Fruit fly (Drosophila melanogaster) whole organism, embryonic: Measurements from ENCODE around the gene kdn.

Experiments
- Asciz ChIP-seq: fragments of 200-800 bp; sonication (Bioruptor generic); optimal IDR thresholded peaks from 2 replicates; lab custom pipeline; 2017; ENCODE audit warnings: missing biosample characterization, mild to moderate bottlenecking, missing genetic modification characterization, missing genetic modification reagents
- Atf6 ChIP-seq: fragments of 200-800 bp; sonication (Bioruptor generic); IDR thresholded peaks from 2 replicates; pipeline ENCODE4 v1.3.6; 2022; ENCODE audit warnings: missing biosample characterization, missing genetic modification characterization
- CG10366 ChIP-seq: fragments of 200-800 bp; sonication (Bioruptor generic); IDR thresholded peaks from 2 replicates; pipeline ENCODE4 v1.3.6; 2022; ENCODE audit warnings: missing biosample characterization, missing genetic modification characterization
- CG11456 ChIP-seq: fragments of 200-800 bp; sonication (Bioruptor generic); IDR thresholded peaks from 3 replicates; pipeline ENCODE4 v1.3.6; 2022; ENCODE audit warnings: missing biosample characterization, missing genetic modification characterization
- CG11723 ChIP-seq: fragments of 200-800 bp; sonication (Bioruptor generic); optimal IDR thresholded peaks from 2 replicates; lab custom pipeline; 2017; ENCODE audit warnings: missing biosample characterization, mild to moderate bottlenecking, missing genetic modification characterization
- CG13775 ChIP-seq: fragments of 200-800 bp; sonication (Bioruptor generic); optimal IDR thresholded peaks from 3 replicates; lab custom pipeline; 2017; ENCODE audit warnings: missing biosample characterization, mild to moderate bottlenecking, missing genetic modification characterization
- CG13894 ChIP-seq: fragments of 200-800 bp; sonication (Bioruptor generic); optimal IDR thresholded peaks from 3 replicates; lab custom pipeline; 2018; ENCODE audit warnings: missing biosample characterization, mild to moderate bottlenecking, missing genetic modification characterization, moderate library complexity
- CG14710 ChIP-seq: fragments of 200-800 bp; sonication (Bioruptor generic); optimal IDR thresholded peaks from 3 replicates; lab custom pipeline; 2019; ENCODE audit warnings: missing biosample characterization, mild to moderate bottlenecking, missing genetic modification characterization, moderate library complexity
- CG15479 ChIP-seq: fragments of 200-800 bp; sonication (Bioruptor generic); optimal IDR thresholded peaks from 3 replicates; lab custom pipeline; 2019; ENCODE audit warnings: missing biosample characterization, mild to moderate bottlenecking, missing genetic modification characterization, moderate library complexity
- CG31224 ChIP-seq: fragments of 200-800 bp; sonication (Bioruptor generic); IDR thresholded peaks from 2 replicates; pipeline ENCODE4 v1.3.6; 2022; ENCODE audit warnings: missing biosample characterization, missing genetic modification characterization
- CG3407 ChIP-seq: fragments of 200-800 bp; sonication (Bioruptor generic); optimal IDR thresholded peaks from 2 replicates; lab custom pipeline; 2018; ENCODE audit warnings: missing biosample characterization, mild to moderate bottlenecking, missing genetic modification characterization
- CG4854 ChIP-seq: fragments of 200-800 bp; sonication (Bioruptor generic); optimal IDR thresholded peaks from 2 replicates; lab custom pipeline; 2016; ENCODE audit warnings: missing biosample characterization, missing genetic modification characterization, inconsistent platforms
- CG6272 ChIP-seq: fragments of 200-800 bp; sonication (Bioruptor generic); IDR thresholded peaks from 2 replicates; pipeline ENCODE4 v1.3.6; 2022; ENCODE audit warnings: missing biosample characterization, missing genetic modification characterization
- CG7372 ChIP-seq: fragments of 200-800 bp; sonication (Bioruptor generic); IDR thresholded peaks from 2 replicates; pipeline ENCODE4 v1.3.6; 2022; ENCODE audit warnings: missing biosample characterization, missing genetic modification characterization
- CG9437 ChIP-seq: fragments of 200-800 bp; sonication (Bioruptor generic); optimal IDR thresholded peaks from 2 replicates; lab custom pipeline; 2018; ENCODE audit warnings: missing biosample characterization, mild to moderate bottlenecking, missing genetic modification characterization
- CHES-1-like ChIP-seq: fragments of 200-800 bp; sonication (Bioruptor generic); optimal IDR thresholded peaks from 2 replicates; lab custom pipeline; 2016; ENCODE audit warnings: missing biosample characterization, missing genetic modification characterization
- Dad ChIP-seq: fragments of 200-800 bp; sonication (Bioruptor generic); optimal IDR thresholded peaks from 3 replicates; lab custom pipeline; 2016; ENCODE audit warnings: missing biosample characterization, missing genetic modification characterization
- Dek ChIP-seq: fragments of 200-800 bp; sonication (Bioruptor generic); optimal IDR thresholded peaks from 3 replicates; lab custom pipeline; 2019; ENCODE audit warnings: missing biosample characterization, mild to moderate bottlenecking, missing genetic modification characterization, moderate library complexity
- Dref ChIP-seq: fragments of 200-800 bp; sonication (Bioruptor generic); IDR thresholded peaks from 2 replicates; pipeline ENCODE4 v1.3.6; 2022; ENCODE audit warnings: missing biosample characterization, missing genetic modification characterization
- Fer1 ChIP-seq: fragments of 200-800 bp; sonication (Bioruptor generic); optimal IDR thresholded peaks from 2 replicates; lab custom pipeline; 2017; ENCODE audit warnings: missing biosample characterization, mild to moderate bottlenecking, missing genetic modification characterization
- Kr ChIP-seq: fragments of 200-800 bp; sonication (Bioruptor generic); optimal IDR thresholded peaks from 2 replicates; lab custom pipeline; 2017; ENCODE audit warnings: missing biosample characterization, mild to moderate bottlenecking, missing genetic modification characterization
- MBD-R2 ChIP-seq: fragments of 200-800 bp; sonication (Bioruptor generic); IDR thresholded peaks from 2 replicates; pipeline ENCODE4 v1.3.6; 2022; ENCODE audit warnings: missing biosample characterization, missing genetic modification characterization
- MTF-1 ChIP-seq: fragments of 200-800 bp; sonication (Bioruptor generic); optimal IDR thresholded peaks from 2 replicates; lab custom pipeline; 2018; ENCODE audit warnings: missing biosample characterization, mild to moderate bottlenecking, missing genetic modification characterization, borderline replicate concordance
- Meics ChIP-seq: fragments of 200-800 bp; sonication (Bioruptor generic); optimal IDR thresholded peaks from 2 replicates; lab custom pipeline; 2017; ENCODE audit warnings: missing biosample characterization, mild to moderate bottlenecking, missing genetic modification characterization
- NFAT ChIP-seq: fragments of 200-800 bp; sonication (Bioruptor generic); IDR thresholded peaks from 2 replicates; pipeline ENCODE4 v1.3.6; 2022; ENCODE audit warnings: missing biosample characterization, missing genetic modification characterization
- Nf-YB ChIP-seq: fragments of 200-800 bp; sonication (Bioruptor generic); optimal IDR thresholded peaks from 3 replicates; lab custom pipeline; 2019; ENCODE audit warnings: missing biosample characterization, mild to moderate bottlenecking, missing genetic modification characterization, moderate library complexity
- Optix ChIP-seq: fragments of 200-800 bp; sonication (Bioruptor generic); IDR thresholded peaks from 3 replicates; pipeline ENCODE4 v1.3.6; 2022; ENCODE audit warnings: missing biosample characterization, missing genetic modification characterization
- Poxn ChIP-seq: fragments of 200-800 bp; sonication (Bioruptor generic); IDR thresholded peaks from 2 replicates; pipeline ENCODE4 v1.3.6; 2022; ENCODE audit warnings: missing biosample characterization, missing genetic modification characterization
- Tbp ChIP-seq: fragments of >200 bp; optimal IDR thresholded peaks from 2 replicates; lab custom pipeline; 2018; ENCODE audit warnings: missing biosample characterization, missing genetic modification characterization
- croc ChIP-seq: fragments of 200-800 bp; sonication (Bioruptor generic); conservative IDR thresholded peaks from 3 replicates; pipeline ENCODE4 v1.3.6; 2022; ENCODE audit warnings: missing biosample characterization, missing genetic modification characterization
- cwo ChIP-seq: fragments of 200-800 bp; sonication (Bioruptor generic); optimal IDR thresholded peaks from 3 replicates; lab custom pipeline; 2017; ENCODE audit warnings: missing biosample characterization, missing genetic modification characterization, mild to moderate bottlenecking, moderate library complexity, missing genetic modification reagents
- en ChIP-seq: fragments of 200-800 bp; sonication (Bioruptor generic); optimal IDR thresholded peaks from 2 replicates; lab custom pipeline; 2016; ENCODE audit warnings: missing biosample characterization, missing genetic modification characterization
- ewg ChIP-seq: fragments of 200-800 bp; sonication (Bioruptor generic); optimal IDR thresholded peaks from 3 replicates; lab custom pipeline; 2017; ENCODE audit warnings: mild to moderate bottlenecking, missing biosample characterization, missing genetic modification reagents, missing genetic modification characterization
- fru ChIP-seq: fragments of >200 bp; optimal IDR thresholded peaks from 2 replicates; lab custom pipeline; 2017
- lbe ChIP-seq: fragments of 200-800 bp; sonication (Bioruptor generic); optimal IDR thresholded peaks from 2 replicates; lab custom pipeline; 2016; ENCODE audit warnings: missing biosample characterization, mild to moderate bottlenecking, missing genetic modification characterization
- pb ChIP-seq: fragments of 200-800 bp; sonication (Bioruptor generic); optimal IDR thresholded peaks from 3 replicates; lab custom pipeline; 2016; ENCODE audit warnings: missing biosample characterization, missing genetic modification characterization
- phol ChIP-seq: fragments of 200-800 bp; sonication (Bioruptor generic); optimal IDR thresholded peaks from 3 replicates; lab custom pipeline; 2018; ENCODE audit warnings: missing biosample characterization, mild to moderate bottlenecking, missing genetic modification characterization, moderate library complexity
- prd ChIP-seq, 3 experiments: fragments of >200 bp in 2 of 3; fragments of 200-800 bp in 1 of 3; sonication (Bioruptor generic) in 1 of 3; optimal IDR thresholded peaks in 2 of 3; IDR thresholded peaks in 1 of 3; 2 replicates in 2 of 3; 3 replicates in 1 of 3; pipeline versions ENCODE4 v1.3.6 to Lab custom; 2017 to 2022; ENCODE audit warnings: missing biosample characterization in 1 of 3, missing genetic modification characterization in 1 of 3
- pros ChIP-seq: fragments of 200-800 bp; sonication (Bioruptor generic); optimal IDR thresholded peaks from 3 replicates; lab custom pipeline; 2019; ENCODE audit warnings: missing biosample characterization, mild to moderate bottlenecking, missing genetic modification characterization, moderate library complexity
- row ChIP-seq: fragments of 200-800 bp; sonication (Bioruptor generic); IDR thresholded peaks from 3 replicates; pipeline ENCODE4 v1.3.6; 2022; ENCODE audit warnings: missing biosample characterization, missing genetic modification characterization
- schlank ChIP-seq: fragments of 200-800 bp; sonication (Bioruptor generic); optimal IDR thresholded peaks from 2 replicates; lab custom pipeline; 2018; ENCODE audit warnings: missing biosample characterization, mild to moderate bottlenecking, missing genetic modification characterization
- shn ChIP-seq: fragments of 200-800 bp; sonication (Bioruptor generic); optimal IDR thresholded peaks from 3 replicates; lab custom pipeline; 2016; ENCODE audit warnings: missing biosample characterization, missing genetic modification characterization
- slou ChIP-seq: fragments of 200-800 bp; sonication (Bioruptor generic); optimal IDR thresholded peaks from 3 replicates; lab custom pipeline; 2016; ENCODE audit warnings: missing biosample characterization, missing genetic modification characterization
- so ChIP-seq: fragments of 200-800 bp; sonication (Bioruptor generic); IDR thresholded peaks from 3 replicates; pipeline ENCODE4 v1.3.6; 2022; ENCODE audit warnings: missing biosample characterization, missing genetic modification characterization
- sqz ChIP-seq: fragments of 200-800 bp; sonication (Bioruptor generic); optimal IDR thresholded peaks from 3 replicates; lab custom pipeline; 2018; ENCODE audit warnings: missing biosample characterization, mild to moderate bottlenecking, missing genetic modification characterization
- sug ChIP-seq: fragments of 200-800 bp; optimal IDR thresholded peaks from 2 replicates; lab custom pipeline; 2019; ENCODE audit warnings: missing biosample characterization, mild to moderate bottlenecking, missing genetic modification characterization, moderate library complexity
- tgo ChIP-seq: fragments of 200-800 bp; sonication (Bioruptor generic); IDR thresholded peaks from 3 replicates; pipeline ENCODE4 v1.3.6; 2022; ENCODE audit warnings: missing biosample characterization, missing genetic modification characterization
- trem ChIP-seq: fragments of 200-800 bp; optimal IDR thresholded peaks from 3 replicates; lab custom pipeline; 2019; ENCODE audit warnings: missing biosample characterization, mild to moderate bottlenecking, missing genetic modification characterization, moderate library complexity
- trh ChIP-seq: fragments of 200-800 bp; sonication (Bioruptor generic); optimal IDR thresholded peaks from 2 replicates; lab custom pipeline; 2016; ENCODE audit warnings: missing biosample characterization, missing genetic modification characterization
- vnd ChIP-seq: fragments of 200-800 bp; sonication (Bioruptor generic); IDR thresholded peaks from 3 replicates; pipeline ENCODE4 v1.3.6; 2022; ENCODE audit warnings: missing biosample characterization, missing genetic modification characterization; ENCODE audit not compliant: partially characterized antibody
- wdn ChIP-seq: fragments of 200-800 bp; sonication (Bioruptor generic); IDR thresholded peaks from 2 replicates; pipeline ENCODE4 v1.3.6; 2022; ENCODE audit warnings: missing biosample characterization, missing genetic modification characterization
- zen ChIP-seq: fragments of 200-800 bp; sonication (Bioruptor generic); optimal IDR thresholded peaks from 3 replicates; lab custom pipeline; 2018; ENCODE audit warnings: missing biosample characterization, mild to moderate bottlenecking, missing genetic modification characterization, moderate library complexity

The kdn gene

DNA sequence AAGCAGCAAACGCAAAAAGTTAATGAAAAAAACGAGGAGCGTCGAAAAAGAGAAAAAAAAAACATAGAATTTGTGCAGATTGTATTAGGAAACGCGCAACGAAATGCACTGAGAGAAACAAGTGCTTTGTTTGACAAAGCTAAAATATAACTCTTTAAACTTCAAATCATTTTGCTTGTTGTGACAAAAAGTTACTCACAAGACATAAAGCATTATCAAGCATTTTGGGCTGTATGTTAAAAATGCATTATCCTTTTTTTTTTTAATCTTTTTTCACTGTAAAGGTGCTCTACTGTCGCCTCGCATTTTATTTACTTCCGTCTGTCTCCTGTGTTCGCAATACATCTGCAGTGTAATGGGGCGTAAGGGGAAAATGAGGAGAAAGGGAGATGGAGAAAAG is 26.3 kb downstream of the kdn start (continued):
- TF ChIP-seq tgo = peak; percentile 26; the same call in 1 of the 3 replicates
- no peak for TF ChIP-seq CG14710 (tag; lab: Kevin White, UChicago)
- no peak for TF ChIP-seq fru (lab: Kevin White, UChicago)
- no peak for TF ChIP-seq Kr (GFP tag; lab: Kevin White, UChicago)
- TF ChIP-seq Fer1 (GFP tag; lab: Kevin White, UChicago) = peak; percentile 40
- TF ChIP-seq Asciz (GFP tag; lab: Kevin White, UChicago) = no peak
- no peak for TF ChIP-seq pb (GFP tag; lab: Kevin White, UChicago)
- no peak for TF ChIP-seq CG11723 (GFP tag; lab: Kevin White, UChicago)
- no peak for TF ChIP-seq trh
- no peak for TF ChIP-seq CG10366
- no peak for TF ChIP-seq slou (GFP tag; lab: Kevin White, UChicago)
- no peak for TF ChIP-seq CG13775 (GFP tag; lab: Kevin White, UChicago)
- TF ChIP-seq pros (GFP tag; lab: Kevin White, UChicago) = no peak
- peak; percentile 61 for TF ChIP-seq row (GFP tag; lab: Robert Waterston, UW)
- no peak for TF ChIP-seq NFAT (GFP tag; lab: Robert Waterston, UW)
- TF ChIP-seq sqz (GFP tag; lab: Kevin White, UChicago) = no peak
- no peak for TF ChIP-seq MTF-1
- TF ChIP-seq trem = no peak
- TF ChIP-seq sug (tag; lab: Kevin White, UChicago) = no peak
- TF ChIP-seq prd (optimal IDR thresholded peaks at IDR 0.05; lab: Kevin White, UChicago) = no peak
- TF ChIP-seq prd (GFP tag; IDR thresholded peaks at IDR 0.05; lab: Robert Waterston, UW) = 0 out of 3 replicates have a peak, but pooled peaks have one; percentile 8
- TF ChIP-seq wdn (GFP tag; lab: Robert Waterston, UW) = no peak
- TF ChIP-seq zen = no peak
- no peak for TF ChIP-seq Poxn
- no peak for TF ChIP-seq croc
- no peak for TF ChIP-seq CG13894 (tag; lab: Kevin White, UChicago)
- TF ChIP-seq CG6272 (GFP tag; lab: Robert Waterston, UW) = no peak
- no peak for TF ChIP-seq CG11456
- TF ChIP-seq CG9437 (GFP tag; lab: Kevin White, UChicago) = no peak
- no peak for TF ChIP-seq Dek (tag; lab: Kevin White, UChicago)
- TF ChIP-seq CG31224 = no peak
- no peak for TF ChIP-seq CHES-1-like (GFP tag; lab: Kevin White, UChicago)
- no peak for TF ChIP-seq Nf-YB (GFP tag; lab: Kevin White, UChicago)
- no peak for TF ChIP-seq CG4854 (GFP tag; lab: Kevin White, UChicago)
- no peak for TF ChIP-seq shn (GFP tag; lab: Kevin White, UChicago)
- TF ChIP-seq Atf6 (GFP tag; lab: Robert Waterston, UW) = peak; percentile 27; the same call in 1 of the 2 replicates
- no peak for TF ChIP-seq Dad (GFP tag; lab: Kevin White, UChicago)
- no peak for TF ChIP-seq vnd (GFP tag; lab: Robert Waterston, UW)
- no peak for TF ChIP-seq MBD-R2 (GFP tag; lab: Robert Waterston, UW)
- no peak for TF ChIP-seq CG7372 (GFP tag; lab: Robert Waterston, UW)
- peak; percentile 21 for TF ChIP-seq phol (tag; lab: Kevin White, UChicago)
- TF ChIP-seq Optix (GFP tag; lab: Robert Waterston, UW) = no peak
- TF ChIP-seq CG15479 (GFP tag; lab: Kevin White, UChicago) = no peak
- no peak for TF ChIP-seq Dref (GFP tag; lab: Robert Waterston, UW)
- no peak for TF ChIP-seq Tbp (GFP tag; lab: Kevin White, UChicago)
- TF ChIP-seq so (GFP tag; lab: Robert Waterston, UW) = no peak
- no peak for TF ChIP-seq cwo (GFP tag; lab: Kevin White, UChicago)
- no peak for TF ChIP-seq ewg (GFP tag; lab: Kevin White, UChicago)
- TF ChIP-seq Meics = peak; percentile 37
- no peak for TF ChIP-seq en (GFP tag; lab: Kevin White, UChicago)
- no peak for TF ChIP-seq lbe (GFP tag; lab: Kevin White, UChicago)
- no peak for TF ChIP-seq schlank (tag; lab: Kevin White, UChicago)
- no peak for TF ChIP-seq CG3407 (GFP tag; lab: Kevin White, UChicago)
